Fruit fly (Drosophila melanogaster) whole organism, prepupa: Measurements from ENCODE around the gene CG16779.

Source experiments
- CG16779 ChIP-seq: fragments of 200-800 bp; sonication (Bioruptor generic); optimal IDR thresholded peaks from 3 replicates; lab custom pipeline; 2017; ENCODE audit warnings: missing biosample characterization, mild to moderate bottlenecking, missing genetic modification characterization
- CG3032 ChIP-seq: fragments of 200-800 bp; optimal IDR thresholded peaks from 2 replicates; lab custom pipeline; 2019; ENCODE audit warnings: missing biosample characterization, mild to moderate bottlenecking, missing genetic modification characterization, moderate library complexity
- CG34406 ChIP-seq: fragments of 200-800 bp; sonication (Bioruptor generic); optimal IDR thresholded peaks from 3 replicates; lab custom pipeline; 2016; ENCODE audit warnings: missing biosample characterization, missing genetic modification characterization
- CG8319 ChIP-seq: fragments of 200-800 bp; sonication (Bioruptor generic); optimal IDR thresholded peaks from 3 replicates; lab custom pipeline; 2016; ENCODE audit warnings: missing biosample characterization, missing genetic modification characterization
- Gug ChIP-seq: fragments of 200-800 bp; sonication (Bioruptor generic); IDR thresholded peaks from 2 replicates; pipeline ENCODE4 v1.3.6; 2022; ENCODE audit warnings: missing biosample characterization, missing genetic modification characterization
- Hr4 ChIP-seq: fragments of 200-800 bp; sonication (Bioruptor generic); optimal IDR thresholded peaks from 3 replicates; lab custom pipeline; 2016; ENCODE audit warnings: missing biosample characterization, missing genetic modification characterization
- Smox ChIP-seq: fragments of 200-800 bp; sonication (Bioruptor generic); optimal IDR thresholded peaks from 3 replicates; lab custom pipeline; 2016; ENCODE audit warnings: missing biosample characterization, missing genetic modification characterization
- Sox102F ChIP-seq: fragments of 200-800 bp; sonication (Bioruptor generic); optimal IDR thresholded peaks from 2 replicates; lab custom pipeline; 2016; ENCODE audit warnings: missing biosample characterization, mild to moderate bottlenecking, missing genetic modification characterization
- Sox15 ChIP-seq: fragments of 200-800 bp; sonication (Bioruptor generic); optimal IDR thresholded peaks from 3 replicates; lab custom pipeline; 2016; ENCODE audit warnings: missing biosample characterization, missing genetic modification characterization
- net ChIP-seq: fragments of 200-800 bp; sonication (Bioruptor generic); optimal IDR thresholded peaks from 3 replicates; lab custom pipeline; 2016; ENCODE audit warnings: missing biosample characterization, missing genetic modification characterization

DNA sequence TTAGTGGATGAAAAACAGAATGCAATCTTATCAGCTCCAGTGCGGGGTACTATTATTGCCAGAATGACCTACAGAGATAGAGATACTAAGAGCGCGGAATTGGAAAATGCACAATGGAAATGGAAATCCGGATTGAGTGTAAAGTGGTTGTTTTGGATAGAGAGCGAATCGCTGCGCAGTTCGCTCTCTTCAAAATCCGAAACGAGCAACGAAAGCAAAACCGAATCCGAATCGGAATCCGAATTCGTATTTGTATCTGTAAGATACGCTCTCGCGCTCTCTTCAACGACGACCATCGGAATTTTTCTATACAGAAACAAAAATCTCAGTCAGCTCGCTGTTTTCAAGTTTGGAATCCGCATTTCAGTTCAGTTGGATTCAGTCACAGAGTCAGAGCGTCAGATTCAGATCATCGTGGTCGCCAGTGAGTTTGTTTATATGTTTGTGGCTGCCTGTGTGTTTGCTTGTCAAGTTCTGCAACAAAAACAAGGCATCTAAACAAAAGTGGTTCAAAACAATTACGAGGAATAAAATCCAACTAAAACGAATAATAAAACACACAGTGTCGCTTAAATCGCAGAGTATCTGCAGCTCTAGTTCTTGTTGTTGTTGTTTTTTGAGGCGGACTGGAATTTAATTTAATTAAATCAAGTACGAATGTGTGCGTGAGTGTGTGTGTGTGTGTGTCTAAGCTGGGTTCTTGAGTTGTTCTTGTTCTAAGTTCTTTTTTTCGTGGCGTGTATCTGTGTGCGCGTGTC lies 75.7 kb downstream of the CG16779 start, which contains the start of gene ps:
- TF ChIP-seq Hr4 (no peak), Gug (GFP tag; lab: Robert Waterston, UW) (no peak), CG8319 (no peak), CG34406 (GFP tag; lab: Kevin White, UChicago) (no peak), net (no peak), Sox102F (GFP tag; lab: Kevin White, UChicago) (no peak), Sox15 (GFP tag; lab: Kevin White, UChicago) (no peak), CG3032 (tag; lab: Kevin White, UChicago) (no peak), CG16779 (peak; percentile 60), Smox (GFP tag; lab: Kevin White, UChicago) (no peak)
